Worm (Caenorhabditis elegans): Measurements from ENCODE around the gene ZK185.3.

DNA sequence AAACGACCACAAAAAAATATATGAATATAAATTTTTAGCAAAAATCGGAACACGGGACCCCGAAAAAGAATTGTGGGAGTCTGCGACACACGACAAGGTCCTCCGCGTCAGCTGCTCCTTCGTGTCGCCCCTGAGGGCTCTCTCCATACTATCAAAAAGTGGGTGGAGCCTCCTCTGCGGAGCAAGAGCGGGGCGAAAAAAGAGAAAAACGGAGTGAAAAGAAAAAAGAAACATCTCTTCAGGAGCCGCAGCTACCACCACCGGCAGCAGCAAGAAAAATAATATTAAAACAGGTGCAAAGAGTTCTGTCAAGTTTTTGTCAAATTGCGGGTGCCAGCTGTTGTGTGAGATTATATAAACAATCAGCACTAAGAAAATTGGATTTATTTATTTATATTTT lies 23.6 kb downstream of the ZK185.3 start, which contains the start of gene gbb-2:
- TF ChIP-seq daf-12 (tag; optimal IDR thresholded peaks at IDR 0.05) = no peak
- TF ChIP-seq nhr-102 (tag; optimal IDR thresholded peaks at IDR 0.05) = no peak
- TF ChIP-seq fos-1 (tag; optimal IDR thresholded peaks at IDR 0.05) = no peak
- no peak for TF ChIP-seq unc-130 (GFP tag; optimal IDR thresholded peaks at IDR 0.05)
- no peak for TF ChIP-seq lin-39 (tag; optimal IDR thresholded peaks at IDR 0.05)

Measured in whole organism, L4 larva.